Worm (Caenorhabditis elegans): ENCODE measurements around the gene C17A2.2.

Gene C17A2.2

ce11 chrII:3823855-3824254 lies 22.3 kb upstream of the C17A2.2 start, which contains the start of gene skr-15:
skr-15 (plus strand) TSS chrII:3824155.
- no peak for TF ChIP-seq lin-13 (GFP tag; optimal IDR thresholded peaks at IDR 0.05)
- TF ChIP-seq nhr-10 (tag; optimal IDR thresholded peaks at IDR 0.05) = no peak
- no peak for TF ChIP-seq dmd-8 (GFP tag; IDR thresholded peaks at IDR 0.05)
- no peak for TF ChIP-seq unc-39 (tag; optimal IDR thresholded peaks at IDR 0.05)
- no peak for TF ChIP-seq mxl-3 (GFP tag; optimal IDR thresholded peaks at IDR 0.05)
- TF ChIP-seq mxl-2 (GFP tag; conservative IDR thresholded peaks at IDR 0.05) = no peak

DNA sequence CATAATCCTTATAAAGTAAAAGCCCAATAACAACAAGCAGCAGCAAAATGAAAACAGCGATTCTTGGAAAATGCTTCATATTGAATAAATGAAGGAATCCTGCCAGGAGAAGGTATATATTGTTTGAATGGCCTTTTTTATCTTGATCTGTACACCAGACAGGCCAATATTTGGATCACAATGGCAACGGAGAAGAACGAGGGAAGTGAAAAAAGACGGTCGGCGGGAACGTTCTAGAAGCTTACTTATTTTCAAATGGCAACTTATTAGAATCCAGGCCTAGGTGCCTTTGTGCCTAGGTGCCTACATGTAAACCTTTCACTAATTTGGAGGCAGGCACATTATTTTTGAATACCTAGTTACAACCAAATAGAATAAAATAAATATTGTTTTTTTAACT lies 18.3 kb upstream of the C17A2.2 start, which contains the start of gene F54D10.8:
F54D10.8 (minus strand) TSS at position 101 of the 400 bp plus-strand sequence.
- no peak for TF ChIP-seq Y48G9A.11 (GFP tag; IDR thresholded peaks at IDR 0.05)
- no peak for TF ChIP-seq cey-2 (tag; optimal IDR thresholded peaks at IDR 0.05; ENCODE audit: borderline replicate concordance, insufficient read depth)
- peak; percentile 88 for TF ChIP-seq aha-1 (tag)

- TF ChIP-seq R02D3.7 (tag; optimal IDR thresholded peaks at IDR 0.05) (no peak), egl-43 (GFP tag; IDR thresholded peaks at IDR 0.05) (no peak), Y75B8A.6 (GFP tag; IDR thresholded peaks at IDR 0.05) (no peak), lin-38 (GFP tag; IDR thresholded peaks at IDR 0.05) (no peak), unc-62 (GFP tag; optimal IDR thresholded peaks at IDR 0.05 in 1 of 2) (peak in 1 of 2 experiments; percentile 93), unc-62 (tag; optimal IDR thresholded peaks at IDR 0.05) (no peak)
These were observed 16.5 kb upstream of the C17A2.2 start for ce11 chrII:3829623-3830022.

ce11 chrII:3832383-3832782 lies 13.7 kb upstream of the C17A2.2 start, which contains the start of gene F54D10.9:
F54D10.9 (minus strand) TSS chrII:3832483.
- TF ChIP-seq dpl-1 (GFP tag; optimal IDR thresholded peaks at IDR 0.05) (no peak), nhr-41 (GFP tag; IDR thresholded peaks at IDR 0.05) (no peak), hif-1 (tag; optimal IDR thresholded peaks at IDR 0.05) (no peak), dmd-6 (GFP tag; IDR thresholded peaks at IDR 0.05) (no peak), set-16 (GFP tag; IDR thresholded peaks at IDR 0.05) (no peak), mdl-1 (tag; optimal IDR thresholded peaks at IDR 0.05) (no peak), lin-15B (tag; optimal IDR thresholded peaks at IDR 0.05) (no peak), lin-1 (GFP tag; IDR thresholded peaks at IDR 0.05) (no peak), nhr-6 (tag; optimal IDR thresholded peaks at IDR 0.05) (no peak), nhr-10 (tag; optimal IDR thresholded peaks at IDR 0.05) (no peak), nhr-76 (tag; optimal IDR thresholded peaks at IDR 0.05) (no peak)

ce11 chrII:3835915-3836314 lies 10.2 kb upstream of the C17A2.2 start, which contains the start of gene oac-4:
oac-4 (minus strand) TSS chrII:3836015.
- TF ChIP-seq F49E8.2 (tag; optimal IDR thresholded peaks at IDR 0.05; ENCODE audit: borderline replicate concordance) (no peak), ctbp-1 (GFP tag; IDR thresholded peaks at IDR 0.05) (0 out of 2 replicates have a peak, but pooled peaks have one; percentile 6), mdl-1 (tag; optimal IDR thresholded peaks at IDR 0.05) (no peak)

- TF ChIP-seq aha-1 (tag) (peak; percentile 10), F44E2.7 (GFP tag; IDR thresholded peaks at IDR 0.05) (no peak), D1046.2 (GFP tag; IDR thresholded peaks at IDR 0.05) (no peak), nhr-77 (tag; optimal IDR thresholded peaks at IDR 0.05) (no peak), F49E8.2 (tag; optimal IDR thresholded peaks at IDR 0.05; ENCODE audit: borderline replicate concordance) (no peak), sdz-12 (GFP tag; optimal IDR thresholded peaks at IDR 0.05) (no peak), ctbp-1 (GFP tag; IDR thresholded peaks at IDR 0.05) (no peak)
These were observed 6.6 kb upstream of the C17A2.2 start, which contains the start of gene C17A2.4 for ce11 chrII:3839562-3839961. C17A2.4 (plus strand) TSS chrII:3839862.
